Worm (Caenorhabditis elegans) whole organism, L1 larva: ENCODE measurements around the gene F31E8.5.
A peak's percentile ranks its signal among the peaks of the same experiment; 100 is the strongest.

ENCODE experiments used
- C16A3.4 ChIP-seq: fragments of 150-350 bp; optimal IDR thresholded peaks from 2 replicates; lab custom pipeline; 2014; ENCODE audit warnings: missing biosample characterization, missing genetic modification characterization
- C34B4.2 ChIP-seq: sonication (generic microtip); optimal IDR thresholded peaks from 2 replicates; lab custom pipeline; 2017; ENCODE audit warnings: mild to moderate bottlenecking, missing genetic modification characterization, missing compliant biosample characterization
- F16B12.6 ChIP-seq: fragments of 150-350 bp; optimal IDR thresholded peaks from 2 replicates; lab custom pipeline; 2014; ENCODE audit warnings: missing biosample characterization, missing genetic modification characterization
- Y116A8C.19 ChIP-seq: sonication (generic microtip); optimal IDR thresholded peaks from 2 replicates; lab custom pipeline; 2016; ENCODE audit warnings: missing compliant biosample characterization, missing genetic modification characterization, borderline replicate concordance
- aha-1 ChIP-seq: fragments of 150-350 bp; optimal IDR thresholded peaks from 2 replicates; lab custom pipeline; 2014; ENCODE audit warnings: missing biosample characterization, missing genetic modification characterization
- aly-2 ChIP-seq: fragments of 150-350 bp; optimal IDR thresholded peaks from 2 replicates; lab custom pipeline; 2014; ENCODE audit warnings: missing biosample characterization, missing genetic modification characterization
- ama-1 ChIP-seq: fragments of 150-350 bp; optimal IDR thresholded peaks from 2 replicates; lab custom pipeline; 2014
- blmp-1 ChIP-seq: fragments of 150-350 bp; optimal IDR thresholded peaks from 2 replicates; lab custom pipeline; 2014; ENCODE audit warnings: missing biosample characterization, missing genetic modification characterization
- ceh-8 ChIP-seq: fragments of 200-800 bp; sonication (Bioruptor generic); optimal IDR thresholded peaks from 2 replicates; lab custom pipeline; 2018; ENCODE audit warnings: mild to moderate bottlenecking, missing genetic modification characterization, moderate library complexity, missing compliant biosample characterization
- ceh-88 ChIP-seq: fragments of 200-800 bp; sonication (Bioruptor generic); IDR thresholded peaks from 2 replicates; pipeline ENCODE4 v1.3.6; 2022; ENCODE audit warnings: missing genetic modification characterization, missing compliant biosample characterization
- ces-1 ChIP-seq: fragments of 150-350 bp; optimal IDR thresholded peaks from 2 replicates; lab custom pipeline; 2014; ENCODE audit warnings: missing biosample characterization, missing genetic modification reagents, missing genetic modification characterization
- dpl-1 ChIP-seq, 3 experiments: fragments of 150-350 bp in 2 of 3; sonication (generic microtip) in 1 of 3; optimal IDR thresholded peaks; 2 replicates each; lab custom pipeline; 2014 to 2017; ENCODE audit warnings: missing biosample characterization in 3 of 3, missing genetic modification characterization in 3 of 3, missing genetic modification reagents in 3 of 3
- efl-1 ChIP-seq, 4 experiments: fragments of 150-350 bp; optimal IDR thresholded peaks in 3 of 4; peaks in 1 of 4; 1 replicate in 1 of 4; 2 replicates in 3 of 4; lab custom pipeline; 2014; ENCODE audit warnings: missing biosample characterization in 2 of 4, missing genetic modification characterization in 2 of 4, missing genetic modification reagents in 2 of 4
- efl-3 ChIP-seq: fragments of 200-800 bp; sonication (Bioruptor generic); optimal IDR thresholded peaks from 2 replicates; lab custom pipeline; 2018; ENCODE audit warnings: mild to moderate bottlenecking, missing genetic modification characterization, missing compliant biosample characterization
- egl-13 ChIP-seq: sonication (generic microtip); optimal IDR thresholded peaks from 2 replicates; lab custom pipeline; 2016; ENCODE audit warnings: missing genotype, missing genetic modification reagents, missing genetic modification characterization, missing compliant biosample characterization
- egl-27 ChIP-seq, 2 experiments: fragments of 150-350 bp in 1 of 2; sonication (generic microtip); optimal IDR thresholded peaks; 3 replicates each; lab custom pipeline; 2017 to 2018; ENCODE audit warnings: missing biosample characterization in 2 of 2, missing genetic modification characterization in 2 of 2, missing genetic modification reagents in 2 of 2
- elt-2 ChIP-seq: sonication (generic microtip); optimal IDR thresholded peaks from 2 replicates; lab custom pipeline; 2016; ENCODE audit warnings: missing genetic modification characterization, mild to moderate bottlenecking, inconsistent platforms, missing compliant biosample characterization, missing genetic modification reagents
- elt-3 ChIP-seq, 6 experiments: fragments of 150-350 bp in 1 of 6; sonication (generic microtip); optimal IDR thresholded peaks; 2 replicates each; lab custom pipeline; 2017 to 2018; ENCODE audit warnings: missing biosample characterization in 6 of 6, missing genetic modification characterization in 6 of 6, inconsistent platforms in 1 of 6
- ets-5 ChIP-seq: fragments of 200-800 bp; sonication (Bioruptor generic); IDR thresholded peaks from 2 replicates; pipeline ENCODE4 v1.3.6; 2022; ENCODE audit warnings: missing genetic modification characterization, missing compliant biosample characterization
- fkh-10 ChIP-seq: sonication (generic microtip); optimal IDR thresholded peaks from 2 replicates; lab custom pipeline; 2017; ENCODE audit warnings: missing biosample characterization, missing genetic modification reagents, missing genetic modification characterization
- grh-1 ChIP-seq: fragments of 200-800 bp; sonication (Bioruptor generic); IDR thresholded peaks from 2 replicates; pipeline ENCODE4 v1.3.6; 2022; ENCODE audit warnings: missing genetic modification reagents, missing genetic modification characterization, missing compliant biosample characterization
- hlh-17 ChIP-seq: fragments of 200-800 bp; sonication (Bioruptor generic); optimal IDR thresholded peaks from 2 replicates; lab custom pipeline; 2018; ENCODE audit warnings: missing genetic modification characterization, mild to moderate bottlenecking, missing compliant biosample characterization, moderate library complexity, borderline replicate concordance
- hlh-4 ChIP-seq: sonication (generic microtip); optimal IDR thresholded peaks from 2 replicates; lab custom pipeline; 2016; ENCODE audit warnings: mild to moderate bottlenecking, missing genetic modification characterization, missing compliant biosample characterization
- irx-1 ChIP-seq: sonication (generic microtip); optimal IDR thresholded peaks from 2 replicates; lab custom pipeline; 2016; ENCODE audit warnings: missing genetic modification characterization, missing compliant biosample characterization
- isw-1 ChIP-seq: fragments of 200-800 bp; sonication (Bioruptor generic); IDR thresholded peaks from 2 replicates; pipeline ENCODE4 v1.3.6; 2022; ENCODE audit warnings: missing genetic modification characterization, missing compliant biosample characterization
- lin-13 ChIP-seq: fragments of 150-350 bp; optimal IDR thresholded peaks from 2 replicates; lab custom pipeline; 2014; ENCODE audit warnings: missing biosample characterization, missing genetic modification reagents, missing genetic modification characterization
- lin-39 ChIP-seq: fragments of 150-350 bp; optimal IDR thresholded peaks from 2 replicates; lab custom pipeline; 2014; ENCODE audit warnings: missing biosample characterization, missing genetic modification reagents, missing genetic modification characterization
- lir-3 ChIP-seq: sonication (generic microtip); optimal IDR thresholded peaks from 2 replicates; lab custom pipeline; 2016; ENCODE audit warnings: mild to moderate bottlenecking, missing genetic modification characterization, moderate library complexity, missing compliant biosample characterization; ENCODE audit not compliant: poor library complexity
- lsy-2 ChIP-seq, 2 experiments: fragments of 150-350 bp; optimal IDR thresholded peaks; 2 replicates each; lab custom pipeline; 2014; ENCODE audit warnings: missing biosample characterization in 2 of 2, missing genetic modification characterization in 2 of 2
- mep-1 ChIP-seq: fragments of 150-350 bp; optimal IDR thresholded peaks from 2 replicates; lab custom pipeline; 2014; ENCODE audit warnings: missing biosample characterization, missing genetic modification characterization
- nhr-11 ChIP-seq: fragments of 150-350 bp; optimal IDR thresholded peaks from 2 replicates; lab custom pipeline; 2014; ENCODE audit warnings: missing biosample characterization, missing genetic modification characterization
- nhr-12 ChIP-seq: sonication (generic microtip); optimal IDR thresholded peaks from 2 replicates; lab custom pipeline; 2017; ENCODE audit warnings: missing biosample characterization, missing genetic modification characterization
- nhr-237 ChIP-seq: fragments of 150-350 bp; optimal IDR thresholded peaks from 2 replicates; lab custom pipeline; 2014; ENCODE audit warnings: missing biosample characterization, missing genetic modification characterization
- nhr-28 ChIP-seq: fragments of 150-350 bp; optimal IDR thresholded peaks from 2 replicates; lab custom pipeline; 2014; ENCODE audit warnings: missing biosample characterization, missing genetic modification characterization
- nhr-71 ChIP-seq: sonication (generic microtip); optimal IDR thresholded peaks from 2 replicates; lab custom pipeline; 2016; ENCODE audit warnings: mild to moderate bottlenecking, missing genetic modification characterization, moderate library complexity, missing compliant biosample characterization
- nhr-76 ChIP-seq: sonication (generic microtip); optimal IDR thresholded peaks from 2 replicates; lab custom pipeline; 2017; ENCODE audit warnings: missing biosample characterization, missing genetic modification characterization
- nhr-77 ChIP-seq: fragments of 150-350 bp; optimal IDR thresholded peaks from 2 replicates; lab custom pipeline; 2014; ENCODE audit warnings: missing biosample characterization, missing genetic modification characterization
- nhr-85 ChIP-seq: sonication (generic microtip); peaks from one replicate; lab custom pipeline; 2016; ENCODE audit warnings: missing genetic modification characterization, inconsistent platforms, missing compliant biosample characterization
- pag-3 ChIP-seq: sonication (generic microtip); optimal IDR thresholded peaks from 2 replicates; lab custom pipeline; 2017; ENCODE audit warnings: missing genetic modification characterization, mild to moderate bottlenecking, missing compliant biosample characterization, antibody characterized with exemption, borderline replicate concordance; ENCODE audit not compliant: insufficient read depth
- pqm-1 ChIP-seq: sonication (generic microtip); optimal IDR thresholded peaks from 3 replicates; lab custom pipeline; 2017; ENCODE audit warnings: missing biosample characterization, missing genetic modification characterization
- rnt-1 ChIP-seq: sonication (generic microtip); optimal IDR thresholded peaks from 2 replicates; lab custom pipeline; 2016; ENCODE audit warnings: mild to moderate bottlenecking, missing genetic modification characterization, moderate library complexity, missing compliant biosample characterization
- skn-1 ChIP-seq: fragments of 150-350 bp; optimal IDR thresholded peaks from 2 replicates; lab custom pipeline; 2014; ENCODE audit warnings: missing biosample characterization, missing genetic modification characterization
- snpc-4 ChIP-seq: fragments of 150-350 bp; optimal IDR thresholded peaks from 2 replicates; lab custom pipeline; 2014; ENCODE audit warnings: missing biosample characterization, missing genetic modification characterization
- sox-4 ChIP-seq: sonication (generic microtip); optimal IDR thresholded peaks from 2 replicates; lab custom pipeline; 2016; ENCODE audit warnings: missing genetic modification characterization, missing compliant biosample characterization
- sptf-1 ChIP-seq: fragments of 150-350 bp; optimal IDR thresholded peaks from 2 replicates; lab custom pipeline; 2014; ENCODE audit warnings: missing biosample characterization, missing genetic modification characterization
- tbx-2 ChIP-seq: sonication (generic microtip); optimal IDR thresholded peaks from 2 replicates; lab custom pipeline; 2016; ENCODE audit warnings: missing genetic modification characterization, missing compliant biosample characterization
- tlp-1 ChIP-seq: fragments of 150-350 bp; optimal IDR thresholded peaks from 2 replicates; lab custom pipeline; 2014; ENCODE audit warnings: missing biosample characterization, missing genetic modification characterization
- unc-86 ChIP-seq: sonication (generic microtip); optimal IDR thresholded peaks from 2 replicates; lab custom pipeline; 2016; ENCODE audit warnings: missing genetic modification characterization, missing compliant biosample characterization
- vab-15 ChIP-seq: sonication (generic microtip); optimal IDR thresholded peaks from 2 replicates; lab custom pipeline; 2017; ENCODE audit warnings: missing genotype, mild to moderate bottlenecking, missing genetic modification characterization, missing compliant biosample characterization
- xbp-1 ChIP-seq: sonication (generic microtip); optimal IDR thresholded peaks from 2 replicates; lab custom pipeline; 2016; ENCODE audit warnings: missing genetic modification characterization, missing compliant biosample characterization
- zag-1 ChIP-seq: fragments of 150-350 bp; optimal IDR thresholded peaks from 2 replicates; lab custom pipeline; 2014; ENCODE audit warnings: missing biosample characterization, missing genetic modification characterization
- zip-4 ChIP-seq: fragments of 200-800 bp; sonication (Bioruptor generic); optimal IDR thresholded peaks from 2 replicates; lab custom pipeline; 2018; ENCODE audit warnings: mild to moderate bottlenecking, missing genetic modification characterization, moderate library complexity, missing compliant biosample characterization
- ztf-11 ChIP-seq, 2 experiments: sonication (generic microtip); optimal IDR thresholded peaks; 2 replicates each; lab custom pipeline; 2016 to 2017; ENCODE audit warnings: missing genetic modification characterization in 2 of 2, missing biosample characterization in 1 of 2, missing compliant biosample characterization in 1 of 2
- ztf-4 ChIP-seq: fragments of 150-350 bp; optimal IDR thresholded peaks from 2 replicates; lab custom pipeline; 2014; ENCODE audit warnings: missing biosample characterization, missing genetic modification characterization

F31E8.5 gene

DNA sequence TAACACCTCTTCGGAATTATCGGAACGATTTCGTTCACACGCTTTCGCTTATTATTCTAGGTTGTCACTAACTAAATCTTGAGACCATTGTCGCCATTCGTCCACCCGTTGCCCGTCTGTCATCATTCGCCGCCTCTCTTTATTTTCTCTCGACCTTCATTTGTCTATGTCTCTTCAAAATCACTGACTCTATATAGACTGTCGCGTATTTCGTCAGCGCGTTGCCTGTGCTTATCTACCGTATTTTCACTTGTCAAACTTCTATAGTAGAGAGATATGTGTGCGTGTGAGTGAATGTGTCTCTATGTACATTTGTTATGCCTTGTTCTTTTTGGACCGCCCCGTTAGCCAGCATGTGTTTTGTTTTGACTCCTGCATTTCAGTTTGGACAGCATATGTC, 22.0 kb upstream of the F31E8.5 start:
- TF ChIP-seq nhr-28 (tag; lab: Kevin White, UChicago) (no peak), blmp-1 (tag; lab: Kevin White, UChicago) (peak; percentile 98), lin-39 (no peak), mep-1 (tag; lab: Kevin White, UChicago) (peak; percentile 60), dpl-1 (GFP tag; optimal IDR thresholded peaks at IDR 0.05; lab: Kevin White, UChicago) (peak in 1 of 3 experiments; percentile 7), nhr-85 (tag; lab: Kevin White, UChicago) (peak; percentile 92), efl-1 (optimal IDR thresholded peaks at IDR 0.05; lab: Kevin White, UChicago) (no peak), efl-1 (GFP tag; optimal IDR thresholded peaks at IDR 0.05 in 1 of 2; lab: Kevin White, UChicago) (no peak), xbp-1 (tag; lab: Kevin White, UChicago) (no peak), irx-1 (tag; lab: Kevin White, UChicago) (no peak), zag-1 (tag; lab: Kevin White, UChicago) (no peak), aly-2 (no peak), lsy-2 (tag; optimal IDR thresholded peaks at IDR 0.05; lab: Kevin White, UChicago) (peak; percentile 32 to 87), ces-1 (GFP tag; lab: Kevin White, UChicago) (no peak), sox-4 (tag; lab: Kevin White, UChicago) (no peak), F16B12.6 (tag; lab: Kevin White, UChicago) (no peak), efl-3 (no peak), tbx-2 (tag; lab: Kevin White, UChicago) (no peak), nhr-237 (tag; lab: Kevin White, UChicago) (no peak), Y116A8C.19 (tag; lab: Kevin White, UChicago) (no peak), vab-15 (peak; percentile 7), ama-1 (no peak), snpc-4 (tag; lab: Kevin White, UChicago) (peak; percentile 10), ceh-8 (GFP tag; lab: Kevin White, UChicago) (no peak), isw-1 (GFP tag; lab: Robert Waterston, UW) (no peak), sptf-1 (tag; lab: Kevin White, UChicago) (no peak), nhr-71 (tag; lab: Kevin White, UChicago) (peak; percentile 44), lin-13 (no peak), ztf-4 (tag; lab: Kevin White, UChicago) (no peak), nhr-77 (peak; percentile 46), ceh-88 (GFP tag; lab: Robert Waterston, UW) (no peak), tlp-1 (tag; lab: Kevin White, UChicago) (no peak), skn-1 (tag; lab: Kevin White, UChicago) (peak; percentile 64), egl-13 (tag; lab: Kevin White, UChicago) (no peak), pqm-1 (tag; lab: Kevin White, UChicago) (no peak), hlh-17 (GFP tag; lab: Kevin White, UChicago) (no peak), grh-1 (GFP tag; lab: Robert Waterston, UW) (no peak), unc-86 (tag; lab: Kevin White, UChicago) (no peak), ets-5 (GFP tag; lab: Robert Waterston, UW) (no peak), elt-2 (peak; percentile 15), aha-1 (tag; lab: Kevin White, UChicago) (no peak), hlh-4 (tag; lab: Kevin White, UChicago) (no peak), egl-27 (tag; optimal IDR thresholded peaks at IDR 0.05; lab: Kevin White, UChicago) (peak in 1 of 2 experiments; percentile 7), lir-3 (tag; lab: Kevin White, UChicago) (no peak), nhr-11 (no peak), ztf-11 (tag; optimal IDR thresholded peaks at IDR 0.05; lab: Kevin White, UChicago) (no peak), elt-3 (tag; optimal IDR thresholded peaks at IDR 0.05; lab: Kevin White, UChicago) (peak in 4 of 6 experiments; percentile 19 to 81 (median 36)), nhr-12 (tag; lab: Kevin White, UChicago) (no peak), pag-3 (tag; lab: Kevin White, UChicago) (no peak), C34B4.2 (no peak), fkh-10 (GFP tag; lab: Kevin White, UChicago) (no peak), rnt-1 (tag; lab: Kevin White, UChicago) (peak; percentile 16), C16A3.4 (tag; lab: Kevin White, UChicago) (peak; percentile 25), zip-4 (GFP tag; lab: Kevin White, UChicago) (no peak), nhr-76 (tag; lab: Kevin White, UChicago) (no peak)
